Fruit fly (Drosophila melanogaster): ENCODE data around the gene Usp30.

dm6 chrX:5915752-5916493 lies 36.3 kb upstream of the Usp30 start:
- TF ChIP-seq CG10669 (GFP tag; optimal IDR thresholded peaks at IDR 0.05), result no peak
- TF ChIP-seq lz (GFP tag; optimal IDR thresholded peaks at IDR 0.05), result no peak
- no peak for TF ChIP-seq cyc (GFP tag; optimal IDR thresholded peaks at IDR 0.05)
- TF ChIP-seq CG16779 (tag; optimal IDR thresholded peaks at IDR 0.05), result peak; percentile 19
